Worm (Caenorhabditis elegans): Measurements from ENCODE around the gene F15H10.7.
A peak's percentile ranks its signal among the peaks of the same experiment; 100 is the strongest.

DNA sequence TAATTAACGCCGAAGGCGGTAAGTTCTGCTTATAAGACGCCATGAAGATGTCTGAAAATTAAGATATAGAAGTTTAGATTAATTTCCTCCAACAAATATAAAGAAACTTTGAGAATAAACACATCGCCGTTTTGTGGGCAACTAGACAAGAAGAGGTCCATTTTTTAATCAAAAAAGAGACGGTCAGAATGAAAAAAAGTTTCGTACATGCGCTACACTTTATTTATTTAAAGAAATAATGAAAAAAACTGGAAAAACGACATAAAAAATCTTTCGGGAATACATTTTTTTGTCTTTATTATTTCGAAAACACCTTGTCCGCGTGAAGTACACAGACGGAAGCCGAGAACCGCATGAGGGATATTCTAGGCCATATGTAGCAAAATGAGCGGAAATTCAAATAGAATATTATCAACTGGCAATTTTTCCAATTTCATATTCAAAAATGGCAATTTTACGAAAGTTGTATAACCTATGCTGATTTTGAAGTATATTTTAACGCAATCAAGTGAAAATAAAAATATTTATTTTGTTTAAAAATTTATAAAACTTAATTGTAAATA lies 50.4 kb downstream of the F15H10.7 start, which contains the start of gene sluh-7:
- no peak for TF ChIP-seq lin-39 (tag; optimal IDR thresholded peaks at IDR 0.05)
- TF ChIP-seq nhr-77 (tag; optimal IDR thresholded peaks at IDR 0.05): no peak
- no peak for TF ChIP-seq mml-1 (tag; optimal IDR thresholded peaks at IDR 0.05)
- peak; percentile 24 for TF ChIP-seq R02D3.7 (tag; optimal IDR thresholded peaks at IDR 0.05)
- no peak for TF ChIP-seq ama-1 (optimal IDR thresholded peaks at IDR 0.05)
- no peak for TF ChIP-seq unc-62 (GFP tag; optimal IDR thresholded peaks at IDR 0.05)
- TF ChIP-seq nhr-237 (tag; optimal IDR thresholded peaks at IDR 0.05): no peak
- TF ChIP-seq ZK546.5 (tag; optimal IDR thresholded peaks at IDR 0.05): no peak
